Worm (Caenorhabditis elegans) whole organism, L1 larva: ENCODE results near the gene hpx-2.

Experiments used
- ama-1 ChIP-seq: fragments of 150-350 bp; optimal IDR thresholded peaks from 2 replicates; lab custom pipeline; 2014
- nhr-47 ChIP-seq: sonication (generic microtip); optimal IDR thresholded peaks from 2 replicates; lab custom pipeline; 2016; ENCODE audit warnings: mild to moderate bottlenecking, missing genetic modification characterization, moderate library complexity, missing compliant biosample characterization
- unc-62 ChIP-seq: fragments of 150-350 bp; optimal IDR thresholded peaks from 2 replicates; lab custom pipeline; 2014; ENCODE audit warnings: missing biosample characterization, missing genetic modification reagents, missing genetic modification characterization
- zip-4 ChIP-seq: fragments of 200-800 bp; sonication (Bioruptor generic); optimal IDR thresholded peaks from 2 replicates; lab custom pipeline; 2018; ENCODE audit warnings: mild to moderate bottlenecking, missing genetic modification characterization, moderate library complexity, missing compliant biosample characterization

- TF ChIP-seq unc-62, result no peak
- TF ChIP-seq zip-4 (GFP tag; lab: Kevin White, UChicago), result no peak
- no peak for TF ChIP-seq ama-1 (lab: Kevin White, UChicago)
- no peak for TF ChIP-seq nhr-47 (tag; lab: Kevin White, UChicago)
These were observed 6.1 kb downstream of the hpx-2 start, which contains the start of gene srx-134 for ce11 chrV:13856376-13856775.
